Worm (Caenorhabditis elegans): ENCODE results near the gene alg-3.

DNA sequence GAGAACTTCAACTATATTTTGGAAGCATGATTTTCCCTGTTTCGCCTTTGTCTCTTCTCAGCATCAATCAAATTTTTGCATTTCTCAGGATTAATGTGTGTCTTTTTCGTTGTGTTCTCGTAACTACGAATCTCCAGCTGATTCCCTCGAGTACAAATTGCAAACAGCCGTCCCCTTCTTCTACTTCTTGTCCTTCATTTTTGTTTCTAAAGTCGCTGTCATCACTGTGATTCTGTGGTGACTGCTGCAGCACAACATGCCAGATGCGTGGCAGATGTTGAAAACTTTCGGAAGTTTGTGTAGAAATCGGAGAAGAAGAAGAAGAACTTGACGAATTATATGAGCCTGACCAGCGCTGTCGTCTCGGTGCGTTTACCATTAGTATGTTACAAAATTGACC, 9.2 kb downstream of the alg-3 start:
- TF ChIP-seq nhr-179 (tag; optimal IDR thresholded peaks at IDR 0.05) (no peak), F57A8.1 (GFP tag; optimal IDR thresholded peaks at IDR 0.05) (no peak), nfya-1 (tag; optimal IDR thresholded peaks at IDR 0.05; ENCODE audit: borderline replicate concordance, insufficient read depth) (no peak), unc-62 (GFP tag; optimal IDR thresholded peaks at IDR 0.05) (no peak), F52B5.7 (tag; optimal IDR thresholded peaks at IDR 0.05) (no peak), rpc-1 (optimal IDR thresholded peaks at IDR 0.05) (no peak), rpc-1 (tag; optimal IDR thresholded peaks at IDR 0.05) (no peak), dpff-1 (tag; optimal IDR thresholded peaks at IDR 0.05) (no peak)

Measured in whole organism, young adult.